Worm (Caenorhabditis elegans): ENCODE measurements around the gene C25H3.7.

DNA sequence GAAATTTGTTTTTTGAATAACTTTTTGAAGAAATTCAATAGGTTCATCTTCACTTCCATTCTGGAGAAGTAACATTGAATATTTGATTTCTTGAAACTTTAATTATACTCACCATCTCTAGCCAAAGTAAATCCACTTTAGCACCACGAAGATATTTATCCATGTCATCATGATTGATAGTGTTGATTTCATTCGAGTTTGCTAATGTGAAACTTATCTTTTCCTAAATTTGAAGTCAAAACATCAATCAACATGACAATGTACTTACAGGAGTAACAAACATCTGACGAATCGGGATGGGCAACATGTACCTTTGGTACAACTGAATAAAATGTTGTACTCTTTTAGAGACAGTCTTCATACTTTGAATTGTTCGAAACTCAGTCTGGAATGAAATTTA lies 28.6 kb upstream of the C25H3.7 start:
- TF ChIP-seq nhr-28 (tag; optimal IDR thresholded peaks at IDR 0.05) (no peak), nhr-12 (tag; optimal IDR thresholded peaks at IDR 0.05) (no peak), unc-39 (tag; optimal IDR thresholded peaks at IDR 0.05) (no peak), unc-62 (GFP tag; optimal IDR thresholded peaks at IDR 0.05) (no peak), flh-1 (GFP tag; optimal IDR thresholded peaks at IDR 0.05) (no peak), nhr-76 (tag; optimal IDR thresholded peaks at IDR 0.05) (no peak), lsy-2 (tag; optimal IDR thresholded peaks at IDR 0.05) (no peak), nhr-237 (tag; optimal IDR thresholded peaks at IDR 0.05) (no peak), snpc-4 (tag; optimal IDR thresholded peaks at IDR 0.05) (no peak), lin-13 (tag; optimal IDR thresholded peaks at IDR 0.05) (no peak), ztf-11 (tag; optimal IDR thresholded peaks at IDR 0.05) (no peak), elt-1 (tag; optimal IDR thresholded peaks at IDR 0.05; ENCODE audit: borderline replicate concordance, insufficient read depth) (no peak), zip-8 (tag; optimal IDR thresholded peaks at IDR 0.05) (no peak)

Measured in whole organism, mixed stage, embryonic.